Worm (Caenorhabditis elegans): ENCODE data around the gene atg-9.

- TF ChIP-seq dao-5 (tag; optimal IDR thresholded peaks at IDR 0.05) (no peak), him-1 (tag; optimal IDR thresholded peaks at IDR 0.05) (no peak), W03F9.2 (tag; optimal IDR thresholded peaks at IDR 0.05) (no peak)
These were observed 10.3 kb downstream of the atg-9 start, which contains the start of gene T22H9.1 for ce11 chrV:359466-359865.
